Worm (Caenorhabditis elegans) whole organism, L4 larva: ENCODE results near the gene Y116A8C.467.
"Not testable (repeated sequence)": the region's sequence is repeated elsewhere in the genome, so short reads cannot be mapped to it uniquely, and the experiment has no call there.

Experiments used
- D1046.2 ChIP-seq: fragments of 200-800 bp; sonication (Bioruptor generic); IDR thresholded peaks from 2 replicates; pipeline ENCODE4 v1.3.6; 2022; ENCODE audit warnings: missing genetic modification characterization, missing compliant biosample characterization
- F37D6.2 ChIP-seq: sonication (generic microtip); optimal IDR thresholded peaks from 2 replicates; lab custom pipeline; 2016; ENCODE audit warnings: mild to moderate bottlenecking, missing genetic modification characterization, missing compliant biosample characterization
- F49E8.2 ChIP-seq: sonication (generic microtip); optimal IDR thresholded peaks from 2 replicates; lab custom pipeline; 2016; ENCODE audit warnings: missing compliant biosample characterization, mild to moderate bottlenecking, missing genetic modification characterization, borderline replicate concordance
- T26A8.4 ChIP-seq: fragments of 200-800 bp; sonication (Bioruptor generic); IDR thresholded peaks from 2 replicates; pipeline ENCODE4 v1.3.6; 2022; ENCODE audit warnings: missing genetic modification characterization, missing compliant biosample characterization
- ama-1 ChIP-seq: fragments of 150-350 bp; optimal IDR thresholded peaks from 2 replicates; lab custom pipeline; 2014; ENCODE audit warnings: inconsistent platforms, mixed read lengths
- ceh-62 ChIP-seq: sonication (generic microtip); optimal IDR thresholded peaks from 2 replicates; lab custom pipeline; 2017; ENCODE audit warnings: missing biosample characterization, missing genetic modification characterization
- dmd-6 ChIP-seq: fragments of 200-800 bp; sonication (Bioruptor generic); IDR thresholded peaks from 2 replicates; pipeline ENCODE4 v1.3.6; 2022; ENCODE audit warnings: missing genetic modification reagents, missing genetic modification characterization, missing compliant biosample characterization
- dmd-8 ChIP-seq: fragments of 200-800 bp; sonication (Bioruptor generic); IDR thresholded peaks from 2 replicates; pipeline ENCODE4 v1.3.6; 2022; ENCODE audit warnings: missing genetic modification characterization, missing compliant biosample characterization
- fkh-10 ChIP-seq: fragments of 150-350 bp; optimal IDR thresholded peaks from 2 replicates; lab custom pipeline; 2014; ENCODE audit warnings: missing biosample characterization, missing genetic modification reagents, missing genetic modification characterization
- hmg-1.1 ChIP-seq: fragments of 200-800 bp; sonication (Bioruptor generic); IDR thresholded peaks from 2 replicates; pipeline ENCODE4 v1.3.6; 2022; ENCODE audit warnings: missing genetic modification reagents, missing genetic modification characterization, missing compliant biosample characterization
- lin-1 ChIP-seq: fragments of 200-800 bp; sonication (Bioruptor generic); IDR thresholded peaks from 2 replicates; pipeline ENCODE4 v1.3.6; 2022; ENCODE audit warnings: missing genetic modification reagents, missing genetic modification characterization, missing compliant biosample characterization
- lin-38 ChIP-seq: fragments of 200-800 bp; sonication (Bioruptor generic); IDR thresholded peaks from 2 replicates; pipeline ENCODE4 v1.3.6; 2022; ENCODE audit warnings: missing genetic modification reagents, missing genetic modification characterization, missing compliant biosample characterization
- lsy-2 ChIP-seq, 2 experiments: fragments of 150-350 bp in 1 of 2; sonication (generic microtip) in 1 of 2; optimal IDR thresholded peaks; 2 replicates each; lab custom pipeline; 2014 to 2017; ENCODE audit warnings: missing biosample characterization in 2 of 2, missing genetic modification characterization in 2 of 2
- madf-5 ChIP-seq, 2 experiments: fragments of 200-800 bp; sonication (Bioruptor generic); IDR thresholded peaks; 2 replicates each; pipeline ENCODE4 v1.3.6; 2022; ENCODE audit warnings: missing compliant biosample characterization in 2 of 2, missing genetic modification characterization in 2 of 2
- mdt-29 ChIP-seq: fragments of 200-800 bp; sonication (Bioruptor generic); IDR thresholded peaks from 2 replicates; pipeline ENCODE4 v1.3.6; 2022; ENCODE audit warnings: missing genetic modification reagents, missing genetic modification characterization, missing compliant biosample characterization
- mxl-3 ChIP-seq: fragments of 200-800 bp; sonication (Bioruptor generic); optimal IDR thresholded peaks from 2 replicates; lab custom pipeline; 2018; ENCODE audit warnings: mild to moderate bottlenecking, missing genetic modification characterization, missing compliant biosample characterization
- nhr-28 ChIP-seq: fragments of 150-350 bp; optimal IDR thresholded peaks from 2 replicates; lab custom pipeline; 2014; ENCODE audit warnings: missing biosample characterization, missing genetic modification characterization
- nhr-42 ChIP-seq: fragments of 200-800 bp; sonication (Bioruptor generic); IDR thresholded peaks from 2 replicates; pipeline ENCODE4 v1.3.6; 2022; ENCODE audit warnings: missing genetic modification characterization, missing compliant biosample characterization
- nhr-6 ChIP-seq: fragments of 150-350 bp; optimal IDR thresholded peaks from 2 replicates; lab custom pipeline; 2014; ENCODE audit warnings: missing biosample characterization, missing genetic modification characterization
- nhr-76 ChIP-seq: fragments of 150-350 bp; optimal IDR thresholded peaks from 2 replicates; lab custom pipeline; 2014; ENCODE audit warnings: missing biosample characterization, missing genetic modification characterization
- nhr-77 ChIP-seq: fragments of 150-350 bp; optimal IDR thresholded peaks from 2 replicates; lab custom pipeline; 2014; ENCODE audit warnings: missing biosample characterization, missing genetic modification characterization
- pha-4 ChIP-seq, 2 experiments: fragments of 150-350 bp in 1 of 2; fragments of 200-800 bp in 1 of 2; sonication (Bioruptor generic) in 1 of 2; IDR thresholded peaks in 1 of 2; optimal IDR thresholded peaks in 1 of 2; 2 replicates each; pipeline versions ENCODE4 v1.3.6 to Lab custom; 2014 to 2022; ENCODE audit warnings: missing genetic modification characterization in 2 of 2, missing genetic modification reagents in 2 of 2, missing biosample characterization in 1 of 2, missing compliant biosample characterization in 1 of 2
- php-3 ChIP-seq: fragments of 200-800 bp; sonication (Bioruptor generic); IDR thresholded peaks from 2 replicates; pipeline ENCODE4 v1.3.6; 2022; ENCODE audit warnings: missing genetic modification reagents, missing genetic modification characterization, missing compliant biosample characterization
- rbr-2 ChIP-seq: sonication (generic microtip); optimal IDR thresholded peaks from 2 replicates; lab custom pipeline; 2016; ENCODE audit warnings: missing genotype, missing genetic modification characterization, missing compliant biosample characterization
- sdz-12 ChIP-seq: fragments of 200-800 bp; sonication (Bioruptor generic); optimal IDR thresholded peaks from 2 replicates; lab custom pipeline; 2018; ENCODE audit warnings: mild to moderate bottlenecking, missing genetic modification characterization, missing compliant biosample characterization
- set-16 ChIP-seq: fragments of 200-800 bp; sonication (Bioruptor generic); IDR thresholded peaks from 2 replicates; pipeline ENCODE4 v1.3.6; 2022; ENCODE audit warnings: missing genetic modification reagents, missing genetic modification characterization, missing compliant biosample characterization
- skn-1 ChIP-seq: fragments of 150-350 bp; optimal IDR thresholded peaks from 2 replicates; lab custom pipeline; 2014; ENCODE audit warnings: missing biosample characterization, missing genetic modification characterization
- snpc-1.2 ChIP-seq: fragments of 200-800 bp; sonication (Bioruptor generic); IDR thresholded peaks from 2 replicates; pipeline ENCODE4 v1.3.6; 2022; ENCODE audit warnings: missing genetic modification reagents, missing genetic modification characterization, missing compliant biosample characterization
- spr-3 ChIP-seq: fragments of 200-800 bp; sonication (Bioruptor generic); optimal IDR thresholded peaks from 2 replicates; lab custom pipeline; 2018; ENCODE audit warnings: mild to moderate bottlenecking, missing genetic modification characterization, missing compliant biosample characterization
- unc-39 ChIP-seq: sonication (generic microtip); optimal IDR thresholded peaks from 2 replicates; lab custom pipeline; 2017; ENCODE audit warnings: missing biosample characterization, missing genetic modification characterization
- zfp-3 ChIP-seq: fragments of 200-800 bp; sonication (Bioruptor generic); conservative IDR thresholded peaks from 2 replicates; pipeline ENCODE4 v1.3.6; 2022; ENCODE audit warnings: missing genetic modification reagents, missing genetic modification characterization, missing compliant biosample characterization

The Y116A8C.467 gene

DNA sequence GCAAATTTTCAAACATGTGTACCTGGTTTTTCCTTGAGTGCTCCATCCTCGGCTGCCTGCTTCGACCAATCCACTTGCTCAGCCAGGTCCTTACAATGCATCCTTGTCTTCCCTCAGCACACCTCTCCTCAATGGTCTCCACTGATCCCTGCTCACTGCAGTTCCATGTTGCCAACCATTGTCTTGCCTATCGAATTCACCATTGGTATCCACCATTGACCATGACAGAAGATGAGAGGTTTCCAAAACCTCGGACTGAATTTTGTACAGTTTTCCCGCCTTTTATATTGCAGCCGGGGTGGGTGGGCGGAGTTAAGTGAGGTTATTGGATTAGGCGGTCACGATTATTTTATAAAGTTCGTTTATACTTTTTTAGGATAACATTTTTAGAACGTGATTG, at the start of gene Y116A8C.467:
Gene Y116A8C.467 (minus strand): TSS at position 101 of the 400 bp plus-strand sequence.
- not testable (repeated sequence) for TF ChIP-seq zfp-3; rbr-2 (tag; lab: Kevin White, UChicago); pha-4 (GFP tag; IDR thresholded peaks at IDR 0.05; lab: Robert Waterston, UW); pha-4 (tag; optimal IDR thresholded peaks at IDR 0.05; lab: Kevin White, UChicago)
- TF ChIP-seq, all 104 proteins: peak for 0; not testable (repeated sequence) for 104

DNA sequence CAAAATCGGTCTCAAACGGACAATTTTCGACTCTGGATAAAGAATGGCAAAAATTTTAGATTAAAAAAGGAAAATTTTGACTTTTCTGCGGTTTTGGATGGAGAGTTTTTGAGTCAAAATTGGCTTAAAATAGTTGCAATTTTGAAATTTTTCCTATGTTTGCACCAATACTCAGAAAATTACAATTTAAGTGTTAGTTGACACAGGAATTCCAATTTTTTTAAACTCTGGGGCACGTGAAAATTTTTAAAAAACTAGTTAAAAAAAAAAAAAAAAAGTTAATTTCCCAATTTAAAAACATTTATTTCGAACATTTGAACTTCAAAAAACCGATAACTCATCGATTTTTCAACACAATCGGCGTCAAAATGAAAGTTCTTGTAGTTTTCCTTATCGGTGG, 48.2 kb upstream of the Y116A8C.467 start, which contains the start of gene Y116A8C.33:
Gene Y116A8C.33 (plus strand): TSS at position 301 of the 400 bp plus-strand sequence.
- TF ChIP-seq skn-1 (tag; lab: Kevin White, UChicago) (no peak), T26A8.4 (GFP tag; lab: Robert Waterston, UW) (no peak), snpc-1.2 (GFP tag; lab: Robert Waterston, UW) (no peak), D1046.2 (GFP tag; lab: Robert Waterston, UW) (no peak), zfp-3 (no peak), nhr-77 (tag; lab: Kevin White, UChicago) (no peak), mdt-29 (GFP tag; lab: Robert Waterston, UW) (no peak), dmd-6 (GFP tag; lab: Robert Waterston, UW) (no peak), madf-5 (GFP tag; IDR thresholded peaks at IDR 0.05; lab: Robert Waterston, UW) (no peak), mxl-3 (GFP tag; lab: Kevin White, UChicago) (no peak), nhr-42 (no peak), sdz-12 (GFP tag; lab: Kevin White, UChicago) (no peak), F37D6.2 (tag; lab: Kevin White, UChicago) (no peak), lin-38 (GFP tag; lab: Robert Waterston, UW) (no peak)

DNA sequence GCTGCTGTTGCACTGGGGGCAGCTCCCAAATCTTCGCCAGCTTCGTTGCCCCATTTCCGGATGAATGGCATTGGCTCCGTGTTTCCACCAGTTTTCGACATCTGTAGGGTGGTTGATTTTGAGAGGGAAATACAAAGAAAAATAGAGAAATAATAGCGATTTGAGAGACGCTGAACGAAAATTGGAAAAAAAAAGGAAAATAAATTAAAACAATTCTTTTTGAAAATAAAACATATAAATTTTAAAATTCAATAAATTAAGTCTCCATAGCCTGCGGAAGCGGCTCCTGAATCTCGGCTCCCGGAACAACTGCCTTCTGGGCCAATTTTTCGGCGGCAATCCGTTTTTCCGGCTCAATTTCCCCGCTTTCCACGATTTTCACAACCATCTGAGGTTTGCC, 47.3 kb upstream of the Y116A8C.467 start, which contains the start of gene sfa-1:
Gene sfa-1 (minus strand): TSS at position 101 of the 400 bp plus-strand sequence.
- TF ChIP-seq set-16, result no peak; the same call in 1 of the 2 replicates
- no peak for TF ChIP-seq hmg-1.1 (GFP tag; lab: Robert Waterston, UW)
- no peak for TF ChIP-seq fkh-10
- no peak for TF ChIP-seq dmd-8 (GFP tag; lab: Robert Waterston, UW)
- TF ChIP-seq pha-4 (GFP tag; IDR thresholded peaks at IDR 0.05; lab: Robert Waterston, UW), result no peak; the same call in 1 of the 2 replicates
- no peak for TF ChIP-seq pha-4 (tag; optimal IDR thresholded peaks at IDR 0.05; lab: Kevin White, UChicago)
- no peak for TF ChIP-seq dmd-6 (GFP tag; lab: Robert Waterston, UW)
- no peak for TF ChIP-seq nhr-76 (tag; lab: Kevin White, UChicago)
- no peak for TF ChIP-seq lin-1 (GFP tag; lab: Robert Waterston, UW)
- TF ChIP-seq ceh-62 (tag; lab: Kevin White, UChicago), result no peak
- no peak for TF ChIP-seq nhr-28

DNA sequence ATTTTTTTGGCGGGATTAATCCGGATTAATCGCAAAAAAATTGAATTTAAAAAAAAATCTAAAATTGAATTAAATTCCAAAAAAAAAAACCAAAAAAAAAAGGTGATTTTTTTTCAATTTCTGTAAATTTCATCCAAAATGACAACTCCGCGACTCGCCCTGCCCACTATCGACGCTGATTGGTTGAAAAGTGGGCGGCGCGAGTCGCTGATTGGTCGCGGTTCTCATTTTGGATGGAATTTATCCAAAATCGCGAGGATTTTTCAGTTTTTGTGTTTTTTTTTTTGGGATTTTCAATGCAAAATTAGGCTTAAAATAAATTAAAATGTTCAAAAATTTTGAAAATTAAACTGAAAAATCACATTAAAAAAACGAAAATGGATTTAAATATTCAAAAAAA, 45.8 kb upstream of the Y116A8C.467 start:
- TF ChIP-seq pha-4 (GFP tag; IDR thresholded peaks at IDR 0.05; lab: Robert Waterston, UW) (no peak), pha-4 (tag; optimal IDR thresholded peaks at IDR 0.05; lab: Kevin White, UChicago) (no peak)

DNA sequence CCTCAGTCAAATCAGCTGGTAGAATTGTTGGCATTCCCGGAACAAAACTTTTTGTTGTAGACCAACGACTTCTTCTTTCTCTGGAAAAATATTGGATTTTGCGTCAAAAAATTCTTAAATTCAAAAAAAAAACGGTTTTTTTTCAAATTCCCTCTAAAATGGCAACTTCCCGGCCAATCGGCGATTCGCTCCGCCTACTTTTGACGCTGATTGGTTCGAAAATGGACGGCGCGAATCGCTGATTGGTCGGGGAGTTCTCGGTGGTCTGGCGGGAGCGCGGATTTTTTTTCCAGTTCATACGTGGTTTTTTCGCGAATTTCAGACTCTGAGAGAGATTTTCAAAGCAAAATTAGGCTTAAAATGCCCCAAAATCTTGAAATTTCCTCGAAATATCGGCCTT, 45.2 kb upstream of the Y116A8C.467 start:
- TF ChIP-seq php-3 (GFP tag; lab: Robert Waterston, UW), result no peak
- TF ChIP-seq unc-39 (tag; lab: Kevin White, UChicago), result no peak
- TF ChIP-seq nhr-6 (tag; lab: Kevin White, UChicago), result no peak
- no peak for TF ChIP-seq F37D6.2 (tag; lab: Kevin White, UChicago)
- no peak for TF ChIP-seq mxl-3 (GFP tag; lab: Kevin White, UChicago)
- no peak for TF ChIP-seq ama-1 (lab: Kevin White, UChicago)
- TF ChIP-seq lsy-2 (tag; optimal IDR thresholded peaks at IDR 0.05; lab: Kevin White, UChicago), result no peak
- TF ChIP-seq spr-3 (GFP tag; lab: Kevin White, UChicago), result no peak
- TF ChIP-seq F49E8.2, result no peak
- no peak for TF ChIP-seq D1046.2 (GFP tag; lab: Robert Waterston, UW)
- TF ChIP-seq, all 104 proteins: peak for 0
